Worm (Caenorhabditis elegans) whole organism, L4 larva: ENCODE measurements around the gene ZK632.12.

Source experiments
- hmg-1.1 ChIP-seq: fragments of 200-800 bp; sonication (Bioruptor generic); IDR thresholded peaks from 2 replicates; pipeline ENCODE4 v1.3.6; 2022; ENCODE audit warnings: missing genetic modification reagents, missing genetic modification characterization, missing compliant biosample characterization
- jun-1 ChIP-seq: fragments of 150-350 bp; optimal IDR thresholded peaks from 2 replicates; lab custom pipeline; 2014; ENCODE audit warnings: missing biosample characterization, missing genetic modification reagents, missing genetic modification characterization
- madf-5 ChIP-seq, 2 experiments: fragments of 200-800 bp; sonication (Bioruptor generic); IDR thresholded peaks; 2 replicates each; pipeline ENCODE4 v1.3.6; 2022; ENCODE audit warnings: missing compliant biosample characterization in 2 of 2, missing genetic modification characterization in 2 of 2
- nhr-10 ChIP-seq: fragments of 150-350 bp; optimal IDR thresholded peaks from 2 replicates; lab custom pipeline; 2014; ENCODE audit warnings: missing biosample characterization, missing genetic modification characterization
- spr-1 ChIP-seq: sonication (generic microtip); optimal IDR thresholded peaks from 2 replicates; lab custom pipeline; 2016; ENCODE audit warnings: mild to moderate bottlenecking, missing genetic modification characterization, missing compliant biosample characterization

DNA sequence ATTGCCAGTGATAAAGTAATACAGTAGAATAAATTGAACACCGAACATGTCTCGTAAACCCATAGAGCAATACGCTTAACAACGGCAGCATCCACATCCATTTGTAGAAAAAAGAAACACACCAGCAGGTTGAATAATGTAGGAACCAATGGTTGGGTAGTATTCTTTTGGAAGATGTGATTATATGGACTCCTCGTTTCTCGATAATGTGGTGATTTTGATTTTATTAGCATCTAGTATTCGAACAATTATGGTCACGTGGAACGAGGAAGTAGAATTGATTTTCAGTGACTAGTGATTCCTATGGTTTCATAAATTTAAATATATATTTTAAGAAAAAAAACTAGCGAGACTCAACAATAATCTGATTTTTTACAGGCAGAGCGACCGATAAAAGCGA, 34.2 kb upstream of the ZK632.12 start, which contains the start of gene srxa-10:
- no peak for TF ChIP-seq madf-5 (GFP tag; IDR thresholded peaks at IDR 0.05; lab: Robert Waterston, UW)
- no peak for TF ChIP-seq nhr-10
- no peak for TF ChIP-seq jun-1 (tag; lab: Kevin White, UChicago)
- TF ChIP-seq hmg-1.1 (GFP tag; lab: Robert Waterston, UW): no peak
- TF ChIP-seq spr-1 (tag; lab: Kevin White, UChicago): no peak
